Worm (Caenorhabditis elegans) whole organism, L4/young adult: ENCODE results near the gene mks-5.

Experiments used
- W03F9.2 ChIP-seq: fragments of 150-350 bp; optimal IDR thresholded peaks from 2 replicates; lab custom pipeline; 2014; ENCODE audit warnings: missing biosample characterization, missing genetic modification characterization
- dao-5 ChIP-seq: sonication (generic microtip); optimal IDR thresholded peaks from 2 replicates; lab custom pipeline; 2016; ENCODE audit warnings: missing genotype, missing genetic modification characterization, moderate library complexity, missing compliant biosample characterization
- him-1 ChIP-seq: sonication (generic microtip); optimal IDR thresholded peaks from 2 replicates; lab custom pipeline; 2016; ENCODE audit warnings: missing genotype, missing genetic modification reagents, missing genetic modification characterization, missing compliant biosample characterization

Gene mks-5

DNA sequence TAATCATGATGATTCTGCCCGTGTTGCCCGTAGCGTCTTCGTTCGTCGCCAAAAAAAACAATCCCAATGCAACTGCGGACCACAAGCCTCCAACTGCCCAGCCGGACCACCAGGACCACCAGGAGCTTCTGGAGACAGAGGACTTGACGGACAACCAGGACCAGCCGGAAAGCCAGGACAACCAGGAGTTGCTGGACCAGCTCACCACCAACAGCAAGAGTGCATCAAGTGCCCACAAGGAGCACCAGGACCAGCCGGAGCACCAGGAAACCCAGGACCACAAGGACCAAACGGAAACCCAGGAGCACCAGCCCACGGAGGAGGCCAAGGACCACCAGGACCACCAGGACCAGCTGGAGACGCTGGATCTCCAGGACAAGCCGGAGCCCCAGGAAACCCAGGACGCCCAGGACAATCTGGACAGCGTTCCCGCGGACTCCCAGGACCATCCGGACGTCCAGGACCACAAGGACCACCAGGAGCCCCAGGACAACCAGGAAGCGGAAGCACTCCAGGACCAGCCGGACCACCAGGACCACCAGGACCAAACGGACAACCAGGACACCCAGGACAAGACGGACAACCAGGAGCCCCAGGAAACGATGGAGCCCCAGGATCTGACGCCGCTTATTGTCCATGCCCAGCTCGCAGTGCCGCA, 12.5 kb upstream of the mks-5 start:
- no peak for TF ChIP-seq W03F9.2 (tag; lab: Kevin White, UChicago)
- peak; percentile 6 for TF ChIP-seq dao-5
- no peak for TF ChIP-seq him-1

DNA sequence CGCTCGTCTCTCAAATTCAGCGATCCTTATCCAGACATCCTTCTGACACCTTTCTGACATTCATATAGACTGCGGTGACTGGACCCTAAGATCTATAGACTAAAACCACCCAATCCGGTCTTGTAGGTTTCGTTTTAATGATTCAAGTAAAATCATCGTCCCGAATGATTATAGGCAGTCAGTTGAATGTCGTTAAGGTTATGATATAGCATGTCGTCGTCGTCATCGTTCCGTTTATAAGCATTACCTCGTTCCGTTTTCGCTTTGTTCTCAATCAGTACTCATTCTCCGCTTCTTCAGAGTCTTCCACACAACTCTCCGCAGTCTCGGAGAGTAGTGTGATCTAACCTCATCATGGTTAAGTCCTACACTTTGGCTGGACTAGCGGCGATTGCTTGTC, 11.4 kb upstream of the mks-5 start, which contains the start of gene bli-1:
Gene bli-1 (plus strand): TSS at position 301 of the 400 bp plus-strand sequence.
- TF ChIP-seq W03F9.2 (tag; lab: Kevin White, UChicago) (no peak), him-1 (no peak), dao-5 (no peak)

DNA sequence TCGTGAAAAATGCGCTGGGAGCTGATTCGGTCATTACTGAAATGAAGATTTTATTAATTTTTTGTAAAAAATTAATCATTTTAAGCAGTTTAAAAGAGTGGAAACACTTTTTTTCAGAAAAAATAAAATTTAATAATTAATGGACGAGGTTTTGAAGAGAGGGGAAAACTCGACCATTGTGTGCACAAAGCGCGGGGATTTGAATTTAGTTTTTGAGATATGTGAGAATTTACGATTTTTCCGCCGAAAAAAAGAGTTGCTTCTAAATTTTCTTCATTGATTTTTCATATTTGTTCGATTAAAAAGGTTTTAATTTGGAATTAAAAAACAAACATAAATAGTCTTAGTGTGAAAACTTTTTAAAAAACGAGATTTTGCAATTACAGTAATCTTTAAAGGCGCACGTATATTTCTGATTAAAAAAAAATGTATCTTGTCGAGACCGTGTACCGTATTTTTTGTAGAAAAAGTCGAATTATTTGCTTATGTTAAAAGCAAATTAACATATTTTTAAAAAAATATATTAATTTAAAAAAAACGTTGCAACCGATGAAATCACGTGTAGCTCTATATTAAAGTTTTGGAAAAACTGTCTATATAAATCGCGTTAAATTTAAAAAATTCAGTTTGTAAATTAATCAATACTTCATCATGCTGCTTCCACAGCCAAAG, 5.6 kb upstream of the mks-5 start, which contains the start of the genes dph-2 and C09G5.7:
Gene dph-2 (minus strand): TSS at position 36 of the 672 bp plus-strand sequence.
Gene C09G5.7 (plus strand): TSS at position 622 of the 672 bp plus-strand sequence.
- TF ChIP-seq him-1 = no peak

DNA sequence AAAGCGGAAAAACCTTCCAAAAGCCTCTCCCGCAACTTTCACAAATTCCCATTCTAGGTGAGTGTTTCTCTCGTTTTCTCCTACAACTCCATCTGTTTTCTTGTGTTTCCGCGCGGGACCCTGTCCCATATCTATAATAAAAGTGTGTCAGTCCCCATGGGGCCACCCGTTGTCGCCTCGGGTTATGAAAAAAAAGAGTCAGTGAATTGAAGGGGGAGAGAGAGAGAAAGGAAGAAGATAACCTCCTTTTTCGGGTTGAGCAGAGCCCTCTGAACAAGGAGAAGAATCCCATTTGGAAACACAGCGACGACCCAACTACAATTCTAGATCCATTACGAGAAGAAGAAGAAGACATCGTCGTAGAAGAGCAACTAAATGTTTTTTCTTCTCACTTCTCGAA, 2.9 kb upstream of the mks-5 start, which contains the start of gene C09G5.13:
Gene C09G5.13 (plus strand): TSS at position 301 of the 400 bp plus-strand sequence.
- TF ChIP-seq him-1 (no peak), dao-5 (no peak), W03F9.2 (tag; lab: Kevin White, UChicago) (no peak)

- TF ChIP-seq dao-5 (no peak), W03F9.2 (tag; lab: Kevin White, UChicago) (no peak), him-1 (no peak)
These were observed 3.0 kb downstream of the mks-5 start, which contains the start of gene C09G5.14 for ce11 chrII:10723069-10723468. Gene C09G5.14 (minus strand): TSS chrII:10723169.

- no peak for TF ChIP-seq dao-5
- TF ChIP-seq W03F9.2 (tag; lab: Kevin White, UChicago) = no peak
- no peak for TF ChIP-seq him-1
These were observed 10.7 kb downstream of the mks-5 start for ce11 chrII:10730702-10731101.

DNA sequence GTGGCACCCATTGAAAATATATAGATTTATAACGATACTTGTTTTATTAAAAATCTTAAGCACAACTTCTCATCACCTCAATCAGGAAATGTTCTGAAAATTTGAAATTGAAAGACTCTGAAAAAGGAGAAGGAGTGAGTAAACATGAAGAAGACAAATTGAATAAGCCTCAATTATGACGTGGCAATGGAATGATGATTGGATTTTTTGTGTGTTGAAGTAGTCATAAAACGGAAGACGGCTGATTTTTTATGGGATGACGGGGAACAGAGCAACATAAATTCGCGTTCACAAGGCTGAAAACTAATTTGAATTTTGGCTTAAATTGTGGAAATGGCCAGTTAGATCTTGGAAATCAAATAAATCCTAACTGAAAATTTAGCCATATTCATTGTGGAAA, 11.5 kb downstream of the mks-5 start, which contains the start of gene glb-12:
Gene glb-12 (minus strand): TSS at position 101 of the 400 bp plus-strand sequence.
- TF ChIP-seq him-1 = no peak
- TF ChIP-seq dao-5 = no peak

DNA sequence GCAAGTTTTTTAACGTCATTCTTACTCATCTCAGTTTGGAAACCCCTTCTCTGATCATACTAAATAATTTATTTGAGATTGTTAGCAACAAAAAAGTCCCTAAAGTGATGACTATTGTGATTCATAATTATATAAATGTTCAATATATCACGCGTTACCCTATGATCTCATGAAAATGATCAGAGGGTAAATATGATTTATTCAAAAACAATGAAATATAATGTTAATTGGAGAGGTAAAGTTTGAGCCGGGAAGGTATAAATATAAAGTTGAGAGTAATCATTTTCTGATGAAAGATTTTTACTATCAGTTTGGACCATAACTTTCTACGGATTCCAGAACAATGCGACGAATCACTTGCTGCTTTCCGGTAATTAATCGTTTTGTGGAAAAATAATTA, 17.0 kb downstream of the mks-5 start, which contains the start of gene C52A11.3:
Gene C52A11.3 (plus strand): TSS at position 301 of the 400 bp plus-strand sequence.
- TF ChIP-seq dao-5 (no peak), him-1 (no peak), W03F9.2 (tag; lab: Kevin White, UChicago) (no peak)

DNA sequence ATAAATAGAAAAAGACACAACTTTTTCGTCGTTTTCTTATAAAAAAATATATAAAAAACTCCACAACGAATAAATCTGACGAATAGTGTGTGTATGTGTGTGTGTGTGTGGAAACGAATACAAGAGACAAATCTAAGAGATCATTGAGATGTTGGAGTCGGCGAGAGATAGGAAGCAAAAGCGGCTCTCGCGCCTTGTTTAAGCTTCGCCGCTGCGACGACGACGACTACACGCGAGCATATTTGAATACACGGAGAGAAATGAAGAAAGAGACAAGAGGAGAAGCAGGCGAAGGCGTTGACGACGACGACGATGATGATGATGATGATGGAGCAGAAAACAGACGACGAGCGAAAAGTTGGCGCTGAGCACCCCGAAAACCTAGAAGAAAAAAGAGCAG, 24.8 kb downstream of the mks-5 start:
- TF ChIP-seq W03F9.2 (tag; lab: Kevin White, UChicago) (no peak), him-1 (peak; percentile 0)

DNA sequence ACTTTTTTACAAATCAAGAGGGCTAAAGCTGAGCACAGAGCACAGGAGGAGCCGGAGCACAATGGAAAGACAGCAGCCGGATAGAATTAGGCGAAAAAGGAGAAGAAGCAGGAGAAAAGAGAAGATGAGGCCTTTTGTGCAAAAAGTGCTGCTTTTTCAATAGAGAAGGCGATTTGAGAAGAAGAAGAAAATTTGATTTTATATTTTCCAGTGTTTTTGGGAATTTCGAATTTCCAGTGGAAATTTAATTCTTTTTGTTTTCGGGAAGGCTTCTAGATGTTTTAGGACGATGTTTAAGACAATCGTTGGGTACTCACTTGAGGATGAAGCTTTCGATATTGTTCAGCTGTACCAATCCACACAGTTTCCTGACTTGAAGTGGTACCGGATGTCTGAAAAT, 33.7 kb downstream of the mks-5 start:
- TF ChIP-seq dao-5 (no peak), him-1 (no peak), W03F9.2 (tag; lab: Kevin White, UChicago) (no peak)

ce11 chrII:10755455-10755854, 35.4 kb downstream of the mks-5 start:
- TF ChIP-seq dao-5 (no peak), W03F9.2 (tag; lab: Kevin White, UChicago) (no peak), him-1 (no peak)

ce11 chrII:10758951-10759350, 38.9 kb downstream of the mks-5 start:
- TF ChIP-seq him-1 (no peak), dao-5 (no peak), W03F9.2 (tag; lab: Kevin White, UChicago) (no peak)

DNA sequence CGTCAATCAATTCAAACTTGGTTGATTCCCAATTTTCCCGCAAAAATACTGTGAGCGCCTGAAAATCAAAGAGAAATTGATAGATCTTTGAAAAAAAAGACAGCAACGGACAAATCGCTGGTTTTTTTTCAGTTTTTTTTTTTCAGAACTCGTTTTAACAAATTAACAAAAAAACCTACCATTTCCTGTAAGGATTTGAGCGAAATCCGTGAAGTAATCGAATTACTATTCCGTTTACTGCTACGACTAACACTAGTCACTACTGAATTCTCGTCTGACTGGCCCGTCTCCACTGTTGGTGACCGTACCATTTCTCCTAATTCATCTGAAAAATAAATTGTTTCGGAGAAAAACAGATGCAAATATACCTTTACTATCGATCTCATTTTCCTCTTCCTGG, 39.4 kb downstream of the mks-5 start:
- TF ChIP-seq W03F9.2 (tag; lab: Kevin White, UChicago) = no peak
- TF ChIP-seq dao-5 = no peak
- TF ChIP-seq him-1 = no peak

ce11 chrII:10760801-10761200, 40.8 kb downstream of the mks-5 start:
- TF ChIP-seq dao-5 (no peak), W03F9.2 (tag; lab: Kevin White, UChicago) (no peak), him-1 (no peak)

ce11 chrII:10761653-10762052, 41.6 kb downstream of the mks-5 start:
- no peak for TF ChIP-seq dao-5
- no peak for TF ChIP-seq W03F9.2 (tag; lab: Kevin White, UChicago)
- peak; percentile 65 for TF ChIP-seq him-1
